Worm (Caenorhabditis elegans) whole organism, L3 larva: ENCODE results near the gene lntl-1.

Source experiments
- R02D3.7 ChIP-seq: fragments of 150-350 bp; optimal IDR thresholded peaks from 2 replicates; lab custom pipeline; 2014; ENCODE audit warnings: missing biosample characterization, missing genetic modification characterization
- ZK546.5 ChIP-seq: sonication (generic microtip); optimal IDR thresholded peaks from 2 replicates; lab custom pipeline; 2017; ENCODE audit warnings: missing biosample characterization, missing genetic modification characterization
- ama-1 ChIP-seq: fragments of 150-350 bp; optimal IDR thresholded peaks from 2 replicates; lab custom pipeline; 2018
- ceh-16 ChIP-seq: sonication (generic microtip); optimal IDR thresholded peaks from 2 replicates; lab custom pipeline; 2017; ENCODE audit warnings: missing biosample characterization, missing genetic modification characterization
- ceh-28 ChIP-seq: fragments of 150-350 bp; optimal IDR thresholded peaks from 2 replicates; lab custom pipeline; 2014; ENCODE audit warnings: missing biosample characterization, missing genetic modification reagents, missing genetic modification characterization
- ceh-82 ChIP-seq: fragments of 150-350 bp; optimal IDR thresholded peaks from 2 replicates; lab custom pipeline; 2014; ENCODE audit warnings: missing biosample characterization, missing genetic modification characterization
- ceh-9 ChIP-seq: sonication (generic microtip); optimal IDR thresholded peaks from 2 replicates; lab custom pipeline; 2018; ENCODE audit warnings: missing biosample characterization, missing genetic modification characterization
- egl-27 ChIP-seq: sonication (generic microtip); optimal IDR thresholded peaks from 4 replicates; lab custom pipeline; 2017; ENCODE audit warnings: missing biosample characterization, missing genetic modification reagents, missing genetic modification characterization
- egl-5 ChIP-seq: fragments of 150-350 bp; optimal IDR thresholded peaks from 2 replicates; lab custom pipeline; 2017; ENCODE audit warnings: missing biosample characterization, missing genetic modification reagents, missing genetic modification characterization, inconsistent platforms
- elt-1 ChIP-seq: fragments of 150-350 bp; optimal IDR thresholded peaks from 2 replicates; lab custom pipeline; 2014; ENCODE audit warnings: missing biosample characterization, missing genetic modification characterization
- elt-2 ChIP-seq: sonication (generic microtip); optimal IDR thresholded peaks from 2 replicates; lab custom pipeline; 2016; ENCODE audit warnings: missing genetic modification reagents, mild to moderate bottlenecking, missing genetic modification characterization, missing compliant biosample characterization
- elt-3 ChIP-seq, 3 experiments: fragments of 150-350 bp in 1 of 3; sonication (generic microtip) in 2 of 3; optimal IDR thresholded peaks; 2 replicates in 2 of 3; 4 replicates in 1 of 3; lab custom pipeline; 2014 to 2017; ENCODE audit warnings: missing biosample characterization in 3 of 3, missing genetic modification characterization in 3 of 3
- eor-1 ChIP-seq, 2 experiments: fragments of 150-350 bp; optimal IDR thresholded peaks; 2 replicates each; lab custom pipeline; 2014 to 2018; ENCODE audit warnings: missing biosample characterization in 2 of 2, missing genetic modification characterization in 2 of 2
- fkh-10 ChIP-seq: sonication (generic microtip); optimal IDR thresholded peaks from 2 replicates; lab custom pipeline; 2017; ENCODE audit warnings: missing biosample characterization, missing genetic modification reagents, missing genetic modification characterization
- fkh-2 ChIP-seq: fragments of 150-350 bp; optimal IDR thresholded peaks from 2 replicates; lab custom pipeline; 2014; ENCODE audit warnings: missing biosample characterization, missing genetic modification reagents, missing genetic modification characterization
- fos-1 ChIP-seq: fragments of 150-350 bp; optimal IDR thresholded peaks from 2 replicates; lab custom pipeline; 2014; ENCODE audit warnings: missing biosample characterization, missing genetic modification characterization
- jun-1 ChIP-seq: fragments of 150-350 bp; optimal IDR thresholded peaks from 2 replicates; lab custom pipeline; 2014; ENCODE audit warnings: missing biosample characterization, missing genetic modification reagents, missing genetic modification characterization
- lin-15B ChIP-seq: fragments of 150-350 bp; optimal IDR thresholded peaks from 2 replicates; lab custom pipeline; 2014; ENCODE audit warnings: missing biosample characterization, missing genetic modification characterization
- lin-39 ChIP-seq: fragments of 150-350 bp; optimal IDR thresholded peaks from 2 replicates; lab custom pipeline; 2018; ENCODE audit warnings: missing biosample characterization, missing genetic modification reagents, missing genetic modification characterization
- lsy-12 ChIP-seq: sonication (generic microtip); optimal IDR thresholded peaks from 2 replicates; lab custom pipeline; 2016; ENCODE audit warnings: mild to moderate bottlenecking, missing genetic modification characterization, missing compliant biosample characterization
- mdl-1 ChIP-seq: fragments of 150-350 bp; optimal IDR thresholded peaks from 2 replicates; lab custom pipeline; 2014; ENCODE audit warnings: missing biosample characterization, missing genetic modification characterization
- mml-1 ChIP-seq: fragments of 150-350 bp; sonication (generic microtip); optimal IDR thresholded peaks from 3 replicates; lab custom pipeline; 2014; ENCODE audit warnings: missing biosample characterization, missing genetic modification characterization
- nfya-1 ChIP-seq: sonication (generic microtip); optimal IDR thresholded peaks from 2 replicates; lab custom pipeline; 2017; ENCODE audit warnings: missing genetic modification characterization, mild to moderate bottlenecking, missing compliant biosample characterization, antibody characterized with exemption, moderate library complexity; ENCODE audit not compliant: insufficient read depth
- nhr-11 ChIP-seq: fragments of 150-350 bp; optimal IDR thresholded peaks from 2 replicates; lab custom pipeline; 2014; ENCODE audit warnings: missing biosample characterization, missing genetic modification characterization
- nhr-12 ChIP-seq: fragments of 150-350 bp; optimal IDR thresholded peaks from 2 replicates; lab custom pipeline; 2014; ENCODE audit warnings: missing biosample characterization, missing genetic modification characterization
- nhr-23 ChIP-seq: fragments of 150-350 bp; optimal IDR thresholded peaks from 2 replicates; lab custom pipeline; 2014; ENCODE audit warnings: missing biosample characterization, missing genetic modification reagents, missing genetic modification characterization
- nhr-237 ChIP-seq: fragments of 150-350 bp; optimal IDR thresholded peaks from 2 replicates; lab custom pipeline; 2014; ENCODE audit warnings: missing biosample characterization, missing genetic modification characterization
- nhr-25 ChIP-seq: sonication (generic microtip); optimal IDR thresholded peaks from 2 replicates; lab custom pipeline; 2017; ENCODE audit warnings: missing biosample characterization, missing genetic modification characterization
- nhr-28 ChIP-seq: fragments of 150-350 bp; optimal IDR thresholded peaks from 2 replicates; lab custom pipeline; 2014; ENCODE audit warnings: missing biosample characterization, missing genetic modification characterization
- nhr-43 ChIP-seq: sonication (generic microtip); optimal IDR thresholded peaks from 2 replicates; lab custom pipeline; 2016; ENCODE audit warnings: mild to moderate bottlenecking, missing genetic modification characterization, missing compliant biosample characterization; ENCODE audit not compliant: poor library complexity, severe bottlenecking
- nhr-67 ChIP-seq: fragments of 150-350 bp; optimal IDR thresholded peaks from 2 replicates; lab custom pipeline; 2014; ENCODE audit warnings: missing biosample characterization, missing genetic modification characterization
- nhr-76 ChIP-seq: fragments of 150-350 bp; sonication (generic microtip); optimal IDR thresholded peaks from 5 replicates; lab custom pipeline; 2014; ENCODE audit warnings: missing biosample characterization, missing genetic modification characterization
- nhr-77 ChIP-seq: fragments of 150-350 bp; optimal IDR thresholded peaks from 2 replicates; lab custom pipeline; 2014; ENCODE audit warnings: missing biosample characterization, missing genetic modification characterization
- pha-4 ChIP-seq: fragments of 150-350 bp; optimal IDR thresholded peaks from 2 replicates; lab custom pipeline; 2014; ENCODE audit warnings: missing biosample characterization, missing genetic modification reagents, missing genetic modification characterization
- pqm-1 ChIP-seq: fragments of 150-350 bp; optimal IDR thresholded peaks from 2 replicates; lab custom pipeline; 2017; ENCODE audit warnings: missing biosample characterization, missing genetic modification characterization, inconsistent platforms
- sea-2 ChIP-seq: fragments of 150-350 bp; sonication (generic microtip); optimal IDR thresholded peaks from 4 replicates; lab custom pipeline; 2014; ENCODE audit warnings: missing biosample characterization, missing genetic modification reagents, missing genetic modification characterization
- skn-1 ChIP-seq: fragments of 150-350 bp; optimal IDR thresholded peaks from 2 replicates; lab custom pipeline; 2014; ENCODE audit warnings: missing biosample characterization, missing genetic modification characterization
- snpc-4 ChIP-seq: fragments of 150-350 bp; optimal IDR thresholded peaks from 2 replicates; lab custom pipeline; 2014; ENCODE audit warnings: missing biosample characterization, missing genetic modification characterization
- tbx-2 ChIP-seq: sonication (generic microtip); optimal IDR thresholded peaks from 2 replicates; lab custom pipeline; 2016; ENCODE audit warnings: mild to moderate bottlenecking, missing genetic modification characterization, missing compliant biosample characterization
- unc-39 ChIP-seq: sonication (generic microtip); optimal IDR thresholded peaks from 4 replicates; lab custom pipeline; 2017; ENCODE audit warnings: missing biosample characterization, missing genetic modification characterization
- unc-62 ChIP-seq: fragments of 150-350 bp; sonication (generic microtip); optimal IDR thresholded peaks from 4 replicates; lab custom pipeline; 2014; ENCODE audit warnings: missing biosample characterization, missing genetic modification reagents, missing genetic modification characterization
- zag-1 ChIP-seq: fragments of 150-350 bp; optimal IDR thresholded peaks from 2 replicates; lab custom pipeline; 2014; ENCODE audit warnings: missing biosample characterization, missing genetic modification characterization
- ztf-11 ChIP-seq: fragments of 150-350 bp; optimal IDR thresholded peaks from 2 replicates; lab custom pipeline; 2014; ENCODE audit warnings: missing biosample characterization, missing genetic modification characterization
- ztf-4 ChIP-seq: fragments of 150-350 bp; optimal IDR thresholded peaks from 2 replicates; lab custom pipeline; 2014; ENCODE audit warnings: missing biosample characterization, missing genetic modification characterization

The lntl-1 gene

ce11 chrIV:5764392-5764791, 42.5 kb downstream of the lntl-1 start:
- TF ChIP-seq pqm-1 (peak; percentile 58), elt-1 (tag; lab: Kevin White, UChicago) (no peak), mml-1 (no peak), snpc-4 (tag; lab: Kevin White, UChicago) (no peak), unc-62 (GFP tag; lab: Kevin White, UChicago) (no peak), nhr-43 (peak; percentile 94), elt-2 (peak; percentile 31), lin-39 (no peak), fos-1 (tag; lab: Kevin White, UChicago) (no peak), ceh-16 (no peak), R02D3.7 (tag; lab: Kevin White, UChicago) (no peak), nhr-77 (tag; lab: Kevin White, UChicago) (no peak), nhr-23 (peak; percentile 88), ceh-9 (tag; lab: Kevin White, UChicago) (no peak), egl-5 (tag; lab: Kevin White, UChicago) (no peak), nhr-67 (tag; lab: Kevin White, UChicago) (no peak), nhr-237 (tag; lab: Kevin White, UChicago) (no peak), lsy-12 (tag; lab: Kevin White, UChicago) (no peak), pha-4 (tag; lab: Kevin White, UChicago) (no peak), ZK546.5 (tag; lab: Kevin White, UChicago) (no peak), nhr-28 (tag; lab: Kevin White, UChicago) (no peak), unc-39 (tag; lab: Kevin White, UChicago) (no peak), lin-15B (no peak), elt-3 (tag; optimal IDR thresholded peaks at IDR 0.05; lab: Kevin White, UChicago) (peak in 2 of 3 experiments; percentile 41 to 92), fkh-10 (GFP tag; lab: Kevin White, UChicago) (no peak), nhr-11 (tag; lab: Kevin White, UChicago) (no peak), ztf-4 (tag; lab: Kevin White, UChicago) (no peak), nhr-76 (tag; lab: Kevin White, UChicago) (peak; percentile 29), egl-27 (peak; percentile 39), jun-1 (peak; percentile 42), ama-1 (lab: Kevin White, UChicago) (no peak), sea-2 (GFP tag; lab: Kevin White, UChicago) (no peak), ztf-11 (no peak), nhr-25 (tag; lab: Kevin White, UChicago) (peak; percentile 50), skn-1 (tag; lab: Kevin White, UChicago) (no peak), zag-1 (no peak), ceh-28 (tag; lab: Kevin White, UChicago) (no peak), fkh-2 (tag; lab: Kevin White, UChicago) (no peak), nhr-12 (no peak), eor-1 (tag; optimal IDR thresholded peaks at IDR 0.05; lab: Kevin White, UChicago) (no peak), nfya-1 (tag; lab: Kevin White, UChicago) (peak; percentile 41), tbx-2 (no peak), mdl-1 (no peak), ceh-82 (no peak)

ce11 chrIV:5762770-5763169, 44.1 kb downstream of the lntl-1 start:
- TF ChIP-seq ZK546.5 (tag; lab: Kevin White, UChicago) (no peak), unc-39 (tag; lab: Kevin White, UChicago) (no peak), mml-1 (peak; percentile 6), eor-1 (tag; optimal IDR thresholded peaks at IDR 0.05; lab: Kevin White, UChicago) (no peak), elt-2 (peak; percentile 67), pqm-1 (peak; percentile 89), nhr-25 (tag; lab: Kevin White, UChicago) (peak; percentile 10), egl-27 (no peak), jun-1 (peak; percentile 59), nhr-43 (peak; percentile 22)
